Fruit fly (Drosophila melanogaster) whole organism, embryonic: Measurements from ENCODE around the gene unc-119.

ENCODE experiments used
- ATbp ChIP-seq: fragments of 200-800 bp; sonication (Bioruptor generic); optimal IDR thresholded peaks from 2 replicates; lab custom pipeline; 2017; ENCODE audit warnings: missing biosample characterization, mild to moderate bottlenecking, missing genetic modification characterization, missing genetic modification reagents
- Atf6 ChIP-seq: fragments of 200-800 bp; sonication (Bioruptor generic); IDR thresholded peaks from 2 replicates; pipeline ENCODE4 v1.3.6; 2022; ENCODE audit warnings: missing biosample characterization, missing genetic modification characterization
- B-H2 ChIP-seq: fragments of 200-800 bp; sonication (Bioruptor generic); optimal IDR thresholded peaks from 2 replicates; lab custom pipeline; 2018; ENCODE audit warnings: missing biosample characterization, mild to moderate bottlenecking, missing genetic modification characterization
- BEAF-32 ChIP-seq: fragments of 200-800 bp; sonication (Bioruptor generic); optimal IDR thresholded peaks from 3 replicates; lab custom pipeline; 2017; ENCODE audit warnings: missing biosample characterization, missing genetic modification characterization, mild to moderate bottlenecking, moderate library complexity, missing genetic modification reagents
- CG10565 ChIP-seq: fragments of 200-800 bp; sonication (Bioruptor generic); optimal IDR thresholded peaks from 3 replicates; lab custom pipeline; 2016; ENCODE audit warnings: missing biosample characterization, mild to moderate bottlenecking, missing genetic modification characterization
- CG13894 ChIP-seq: fragments of 200-800 bp; sonication (Bioruptor generic); optimal IDR thresholded peaks from 3 replicates; lab custom pipeline; 2018; ENCODE audit warnings: missing biosample characterization, mild to moderate bottlenecking, missing genetic modification characterization, moderate library complexity
- CG14014 ChIP-seq: fragments of 200-800 bp; sonication (Bioruptor generic); IDR thresholded peaks from 2 replicates; pipeline ENCODE4 v1.3.6; 2022; ENCODE audit warnings: missing biosample characterization, missing genetic modification characterization
- CG14667 ChIP-seq: fragments of 200-800 bp; sonication (Bioruptor generic); IDR thresholded peaks from 2 replicates; pipeline ENCODE4 v1.3.6; 2022; ENCODE audit warnings: missing biosample characterization, missing genetic modification characterization
- CG15514 ChIP-seq: fragments of 200-800 bp; sonication (Bioruptor generic); optimal IDR thresholded peaks from 3 replicates; lab custom pipeline; 2017; ENCODE audit warnings: missing biosample characterization, missing genetic modification characterization, mild to moderate bottlenecking, moderate library complexity, missing genetic modification reagents
- CG15696 ChIP-seq: fragments of 200-800 bp; sonication (Bioruptor generic); optimal IDR thresholded peaks from 2 replicates; lab custom pipeline; 2019; ENCODE audit warnings: missing biosample characterization, mild to moderate bottlenecking, missing genetic modification characterization, moderate library complexity
- CG16779 ChIP-seq: fragments of 200-800 bp; sonication (Bioruptor generic); IDR thresholded peaks from 2 replicates; pipeline ENCODE4 v1.3.6; 2022; ENCODE audit warnings: missing biosample characterization, missing genetic modification characterization
- CG16815 ChIP-seq: fragments of 200-800 bp; sonication (Bioruptor generic); optimal IDR thresholded peaks from 3 replicates; lab custom pipeline; 2017; ENCODE audit warnings: missing biosample characterization, mild to moderate bottlenecking, missing genetic modification characterization
- CG2889 ChIP-seq: fragments of 200-800 bp; sonication (Bioruptor generic); IDR thresholded peaks from 3 replicates; pipeline ENCODE4 v1.3.6; 2022; ENCODE audit warnings: missing biosample characterization, missing genetic modification characterization
- CG33557 ChIP-seq: fragments of 200-800 bp; sonication (Bioruptor generic); optimal IDR thresholded peaks from 2 replicates; lab custom pipeline; 2019; ENCODE audit warnings: missing biosample characterization, mild to moderate bottlenecking, missing genetic modification characterization, moderate library complexity
- CG3838 ChIP-seq: fragments of 200-800 bp; sonication (Bioruptor generic); optimal IDR thresholded peaks from 3 replicates; lab custom pipeline; 2016; ENCODE audit warnings: missing biosample characterization, missing genetic modification characterization
- CG4328 ChIP-seq: fragments of 200-800 bp; sonication (Bioruptor generic); optimal IDR thresholded peaks from 3 replicates; lab custom pipeline; 2017; ENCODE audit warnings: missing biosample characterization, missing genetic modification reagents, missing genetic modification characterization
- CG4360 ChIP-seq: fragments of 200-800 bp; sonication (Bioruptor generic); IDR thresholded peaks from 2 replicates; pipeline ENCODE4 v1.3.6; 2022; ENCODE audit warnings: missing biosample characterization, missing genetic modification characterization
- CG5245 ChIP-seq: fragments of 200-800 bp; sonication (Bioruptor generic); optimal IDR thresholded peaks from 3 replicates; lab custom pipeline; 2016; ENCODE audit warnings: missing biosample characterization, missing genetic modification characterization
- CG5953 ChIP-seq: fragments of 200-800 bp; sonication (Bioruptor generic); IDR thresholded peaks from 2 replicates; pipeline ENCODE4 v1.3.6; 2022; ENCODE audit warnings: missing biosample characterization, missing genetic modification characterization
- CG9797 ChIP-seq: fragments of 200-800 bp; sonication (Bioruptor generic); optimal IDR thresholded peaks from 3 replicates; lab custom pipeline; 2018; ENCODE audit warnings: missing biosample characterization, mild to moderate bottlenecking, missing genetic modification characterization
- Dad ChIP-seq: fragments of 200-800 bp; sonication (Bioruptor generic); optimal IDR thresholded peaks from 3 replicates; lab custom pipeline; 2016; ENCODE audit warnings: missing biosample characterization, missing genetic modification characterization
- Dip3 ChIP-seq: fragments of 200-800 bp; sonication (Bioruptor generic); optimal IDR thresholded peaks from 3 replicates; lab custom pipeline; 2016; ENCODE audit warnings: missing biosample characterization, missing genetic modification characterization
- Fer2 ChIP-seq: fragments of 200-800 bp; sonication (Bioruptor generic); optimal IDR thresholded peaks from 2 replicates; lab custom pipeline; 2018; ENCODE audit warnings: missing biosample characterization, mild to moderate bottlenecking, missing genetic modification characterization, moderate library complexity
- HLH4C ChIP-seq: fragments of 200-800 bp; sonication (Bioruptor generic); IDR thresholded peaks from 3 replicates; pipeline ENCODE4 v1.3.6; 2022; ENCODE audit warnings: missing biosample characterization, missing genetic modification characterization; ENCODE audit not compliant: partially characterized antibody
- Hr39 ChIP-seq: fragments of >200 bp; optimal IDR thresholded peaks from 2 replicates; lab custom pipeline; 2017
- Hr51 ChIP-seq, 2 experiments: fragments of 200-800 bp; sonication (Bioruptor generic); optimal IDR thresholded peaks; 2 replicates in 1 of 2; 3 replicates in 1 of 2; lab custom pipeline; 2016 to 2018; ENCODE audit warnings: missing biosample characterization in 2 of 2, missing genetic modification characterization in 2 of 2, mild to moderate bottlenecking in 1 of 2, moderate library complexity in 1 of 2
- MBD-R2 ChIP-seq: fragments of 200-800 bp; sonication (Bioruptor generic); IDR thresholded peaks from 2 replicates; pipeline ENCODE4 v1.3.6; 2022; ENCODE audit warnings: missing biosample characterization, missing genetic modification characterization
- NFAT ChIP-seq: fragments of 200-800 bp; sonication (Bioruptor generic); IDR thresholded peaks from 2 replicates; pipeline ENCODE4 v1.3.6; 2022; ENCODE audit warnings: missing biosample characterization, missing genetic modification characterization
- NK7.1 ChIP-seq: fragments of 200-800 bp; sonication (Bioruptor generic); optimal IDR thresholded peaks from 3 replicates; lab custom pipeline; 2016; ENCODE audit warnings: missing biosample characterization, missing genetic modification characterization
- Neu2 ChIP-seq: fragments of 200-800 bp; sonication (Bioruptor generic); optimal IDR thresholded peaks from 3 replicates; lab custom pipeline; 2016; ENCODE audit warnings: missing biosample characterization, missing genetic modification characterization, borderline replicate concordance
- Nf-YA ChIP-seq: fragments of 200-800 bp; sonication (Bioruptor generic); IDR thresholded peaks from 2 replicates; pipeline ENCODE4 v1.3.6; 2022; ENCODE audit warnings: missing biosample characterization, missing genetic modification characterization
- Sox100B ChIP-seq: fragments of 200-800 bp; sonication (Bioruptor generic); optimal IDR thresholded peaks from 3 replicates; lab custom pipeline; 2018; ENCODE audit warnings: missing biosample characterization, mild to moderate bottlenecking, missing genetic modification characterization
- Spps ChIP-seq: fragments of 200-800 bp; sonication (Bioruptor generic); optimal IDR thresholded peaks from 2 replicates; lab custom pipeline; 2018; ENCODE audit warnings: missing biosample characterization, mild to moderate bottlenecking, missing genetic modification characterization
- Tbp ChIP-seq: fragments of >200 bp; optimal IDR thresholded peaks from 2 replicates; lab custom pipeline; 2018; ENCODE audit warnings: missing biosample characterization, missing genetic modification characterization
- ab ChIP-seq: fragments of 200-800 bp; sonication (Bioruptor generic); optimal IDR thresholded peaks from 2 replicates; lab custom pipeline; 2016; ENCODE audit warnings: missing biosample characterization, missing genetic modification characterization
- amos ChIP-seq: fragments of 200-800 bp; sonication (Bioruptor generic); IDR thresholded peaks from 2 replicates; pipeline ENCODE4 v1.3.6; 2022; ENCODE audit warnings: missing biosample characterization, missing genetic modification characterization; ENCODE audit not compliant: partially characterized antibody
- ato ChIP-seq: fragments of 200-800 bp; sonication (Bioruptor generic); IDR thresholded peaks from 2 replicates; pipeline ENCODE4 v1.3.6; 2022; ENCODE audit warnings: missing biosample characterization, missing genetic modification characterization; ENCODE audit not compliant: partially characterized antibody
- bab2 ChIP-seq: fragments of 200-800 bp; sonication (Bioruptor generic); optimal IDR thresholded peaks from 2 replicates; lab custom pipeline; 2016; ENCODE audit warnings: missing biosample characterization, missing genetic modification characterization
- da ChIP-seq: fragments of 200-800 bp; sonication (Bioruptor generic); optimal IDR thresholded peaks from 2 replicates; lab custom pipeline; 2016; ENCODE audit warnings: missing biosample characterization, missing genetic modification characterization
- danr ChIP-seq: fragments of 200-800 bp; sonication (Bioruptor generic); IDR thresholded peaks from 2 replicates; pipeline ENCODE4 v1.3.6; 2022; ENCODE audit warnings: missing biosample characterization, missing genetic modification characterization
- onecut ChIP-seq: fragments of 200-800 bp; sonication (Bioruptor generic); IDR thresholded peaks from 2 replicates; pipeline ENCODE4 v1.3.6; 2022; ENCODE audit warnings: missing biosample characterization, missing genetic modification characterization
- scrt ChIP-seq: fragments of 200-800 bp; sonication (Bioruptor generic); optimal IDR thresholded peaks from 2 replicates; lab custom pipeline; 2018; ENCODE audit warnings: missing biosample characterization, mild to moderate bottlenecking, missing genetic modification characterization, moderate library complexity
- sisA ChIP-seq: fragments of 200-800 bp; sonication (Bioruptor generic); IDR thresholded peaks from 2 replicates; pipeline ENCODE4 v1.3.6; 2022; ENCODE audit warnings: missing biosample characterization, missing genetic modification characterization
- sqz ChIP-seq: fragments of 200-800 bp; sonication (Bioruptor generic); optimal IDR thresholded peaks from 3 replicates; lab custom pipeline; 2018; ENCODE audit warnings: missing biosample characterization, mild to moderate bottlenecking, missing genetic modification characterization
- tup ChIP-seq: fragments of 200-800 bp; sonication (Bioruptor generic); optimal IDR thresholded peaks from 2 replicates; lab custom pipeline; 2016; ENCODE audit warnings: missing biosample characterization, mild to moderate bottlenecking, missing genetic modification characterization, moderate library complexity
- twi ChIP-seq: fragments of 200-800 bp; optimal IDR thresholded peaks from 2 replicates; lab custom pipeline; 2019; ENCODE audit warnings: missing biosample characterization, mild to moderate bottlenecking, missing genetic modification characterization, moderate library complexity
- wek ChIP-seq: fragments of 200-800 bp; sonication (Bioruptor generic); optimal IDR thresholded peaks from 3 replicates; lab custom pipeline; 2018; ENCODE audit warnings: missing biosample characterization, mild to moderate bottlenecking, missing genetic modification characterization, moderate library complexity
- wor ChIP-seq: fragments of 200-800 bp; sonication (Bioruptor generic); IDR thresholded peaks from 2 replicates; pipeline ENCODE4 v1.3.6; 2022; ENCODE audit warnings: missing biosample characterization, missing genetic modification characterization

Gene unc-119

dm6 chrX:7285995-7286985 lies 4.8 kb downstream of the unc-119 start, which contains the start of gene CG2059 (continued):
- TF ChIP-seq CG13894 (tag; lab: Kevin White, UChicago) (peak; percentile 57), CG16779 (no peak), Atf6 (GFP tag; lab: Robert Waterston, UW) (0 out of 2 replicates have a peak, but pooled peaks have one; percentile 9), twi (tag; lab: Kevin White, UChicago) (no peak), CG14014 (peak; percentile 24; the same call in 1 of the 2 replicates), bab2 (GFP tag; lab: Kevin White, UChicago) (peak; percentile 56), Dad (GFP tag; lab: Kevin White, UChicago) (peak; percentile 29), amos (GFP tag; lab: Robert Waterston, UW) (peak; percentile 66), sqz (GFP tag; lab: Kevin White, UChicago) (peak; percentile 13), CG14667 (GFP tag; lab: Robert Waterston, UW) (0 out of 2 replicates have a peak, but pooled peaks have one; percentile 11), Tbp (GFP tag; lab: Kevin White, UChicago) (no peak), CG10565 (GFP tag; lab: Kevin White, UChicago) (no peak), Nf-YA (GFP tag; lab: Robert Waterston, UW) (no peak), CG15696 (tag; lab: Kevin White, UChicago) (peak; percentile 26), CG4360 (GFP tag; lab: Robert Waterston, UW) (peak; percentile 19), Neu2 (GFP tag; lab: Kevin White, UChicago) (no peak), CG4328 (GFP tag; lab: Kevin White, UChicago) (no peak), CG3838 (GFP tag; lab: Kevin White, UChicago) (no peak), Spps (no peak), CG2889 (GFP tag; lab: Robert Waterston, UW) (0 out of 3 replicates have a peak, but pooled peaks have one; percentile 43), ab (no peak), CG5953 (GFP tag; lab: Robert Waterston, UW) (no peak), NK7.1 (no peak), Fer2 (tag; lab: Kevin White, UChicago) (no peak), HLH4C (0 out of 3 replicates have a peak, but pooled peaks have one; percentile 23), Hr39 (lab: Kevin White, UChicago) (no peak), da (peak; percentile 44), MBD-R2 (GFP tag; lab: Robert Waterston, UW) (peak; percentile 77), CG9797 (GFP tag; lab: Kevin White, UChicago) (peak; percentile 96), B-H2 (GFP tag; lab: Kevin White, UChicago) (peak; percentile 71), CG16815 (GFP tag; lab: Kevin White, UChicago) (peak; percentile 8), scrt (peak; percentile 14), sisA (GFP tag; lab: Robert Waterston, UW) (peak; percentile 64), Hr51 (GFP tag; optimal IDR thresholded peaks at IDR 0.05; lab: Kevin White, UChicago) (peak in 1 of 2 experiments; percentile 50), Sox100B (GFP tag; lab: Kevin White, UChicago) (no peak), CG15514 (GFP tag; lab: Kevin White, UChicago) (peak; percentile 84), Dip3 (GFP tag; lab: Kevin White, UChicago) (peak; percentile 32), wor (GFP tag; lab: Robert Waterston, UW) (no peak), danr (GFP tag; lab: Robert Waterston, UW) (no peak), ato (no peak), tup (no peak), BEAF-32 (GFP tag; lab: Kevin White, UChicago) (peak; percentile 67), wek (no peak), CG33557 (GFP tag; lab: Kevin White, UChicago) (no peak), onecut (0 out of 2 replicates have a peak, but pooled peaks have one; percentile 19), NFAT (GFP tag; lab: Robert Waterston, UW) (peak; percentile 74), CG5245 (no peak), ATbp (no peak)
